Worm (Caenorhabditis elegans): ENCODE measurements around the gene ZC239.14.

ZC239.14 gene

ce11 chrII:3221730-3222129, at the start of gene ZC239.14:
TSS of gene ZC239.14 (minus strand) at chrII:3222034.
- no peak for TF ChIP-seq Y53F4B.3 (GFP tag; IDR thresholded peaks at IDR 0.05)
- TF ChIP-seq ztf-6 (GFP tag; IDR thresholded peaks at IDR 0.05): no peak
- no peak for TF ChIP-seq ccch-3 (GFP tag; optimal IDR thresholded peaks at IDR 0.05)
- TF ChIP-seq F22D6.2 (tag; optimal IDR thresholded peaks at IDR 0.05): no peak
- TF ChIP-seq madf-3 (GFP tag; IDR thresholded peaks at IDR 0.05): no peak
- TF ChIP-seq attf-3 (GFP tag; conservative IDR thresholded peaks at IDR 0.05): no peak
- no peak for TF ChIP-seq him-1 (tag; optimal IDR thresholded peaks at IDR 0.05)
- TF ChIP-seq efl-1 (GFP tag; optimal IDR thresholded peaks at IDR 0.05): no peak
- TF ChIP-seq hmg-1.2 (GFP tag; IDR thresholded peaks at IDR 0.05): no peak
- no peak for TF ChIP-seq B0035.1 (tag; optimal IDR thresholded peaks at IDR 0.05)
- no peak for TF ChIP-seq F52B5.7 (tag; optimal IDR thresholded peaks at IDR 0.05)
- no peak for TF ChIP-seq egrh-3 (GFP tag; IDR thresholded peaks at IDR 0.05)
- no peak for TF ChIP-seq tbp1 (GFP tag; optimal IDR thresholded peaks at IDR 0.05)
- no peak for TF ChIP-seq nhr-179 (tag; optimal IDR thresholded peaks at IDR 0.05)
- TF ChIP-seq T26A5.8 (tag; optimal IDR thresholded peaks at IDR 0.05): no peak
- TF ChIP-seq K11D2.4 (GFP tag; IDR thresholded peaks at IDR 0.05): no peak
- no peak for TF ChIP-seq chd-7 (tag; optimal IDR thresholded peaks at IDR 0.05)

ce11 chrII:3270598-3270997, 48.8 kb upstream of the ZC239.14 start:
- TF ChIP-seq sptf-2 (GFP tag; optimal IDR thresholded peaks at IDR 0.05): no peak
- TF ChIP-seq egl-18 (GFP tag; IDR thresholded peaks at IDR 0.05): no peak

- TF ChIP-seq pbrm-1 (GFP tag; IDR thresholded peaks at IDR 0.05): no peak
- no peak for TF ChIP-seq rcor-1 (GFP tag; IDR thresholded peaks at IDR 0.05)
- TF ChIP-seq ztf-25 (GFP tag; IDR thresholded peaks at IDR 0.05): 0 out of 2 replicates have a peak, but pooled peaks have one; percentile 38
- no peak for TF ChIP-seq C17E4.6 (GFP tag; IDR thresholded peaks at IDR 0.05)
- TF ChIP-seq cebp-2 (GFP tag; IDR thresholded peaks at IDR 0.05): no peak
- no peak for TF ChIP-seq Y67H2A.10 (GFP tag; conservative IDR thresholded peaks at IDR 0.05)
- TF ChIP-seq T26A5.8 (tag; optimal IDR thresholded peaks at IDR 0.05): no peak
- TF ChIP-seq lin-26 (GFP tag; IDR thresholded peaks at IDR 0.05): peak; percentile 80; the same call in 1 of the 2 replicates
- no peak for TF ChIP-seq F57C9.4 (tag; optimal IDR thresholded peaks at IDR 0.05)
- no peak for TF ChIP-seq sea-2 (GFP tag; IDR thresholded peaks at IDR 0.05)
- TF ChIP-seq dox-1 (GFP tag; IDR thresholded peaks at IDR 0.05): 0 out of 2 replicates have a peak, but pooled peaks have one; percentile 31
- TF ChIP-seq zim-3 (tag; optimal IDR thresholded peaks at IDR 0.05): no peak
- peak; percentile 65 for TF ChIP-seq rpc-1 (optimal IDR thresholded peaks at IDR 0.05)
- peak; percentile 78 for TF ChIP-seq rpc-1 (tag; optimal IDR thresholded peaks at IDR 0.05)
- TF ChIP-seq nhr-120 (GFP tag; IDR thresholded peaks at IDR 0.05): no peak
- TF ChIP-seq attf-3 (GFP tag; conservative IDR thresholded peaks at IDR 0.05): no peak
- no peak for TF ChIP-seq snpc-4 (GFP tag; optimal IDR thresholded peaks at IDR 0.05)
- TF ChIP-seq snpc-4 (tag; optimal IDR thresholded peaks at IDR 0.05): peak in 1 of 4 experiments; percentile 37
- TF ChIP-seq Y53G8AR.9 (GFP tag; conservative IDR thresholded peaks at IDR 0.05): peak; percentile 55; the same call in 1 of the 2 replicates
- TF ChIP-seq K11D2.4 (GFP tag; IDR thresholded peaks at IDR 0.05): no peak
- TF ChIP-seq B0019.2 (GFP tag; conservative IDR thresholded peaks at IDR 0.05): no peak
- TF ChIP-seq xnd-1 (tag; optimal IDR thresholded peaks at IDR 0.05): no peak
- TF ChIP-seq F10E7.11 (tag; optimal IDR thresholded peaks at IDR 0.05): no peak
- TF ChIP-seq gei-17 (GFP tag; optimal IDR thresholded peaks at IDR 0.05): no peak
- no peak for TF ChIP-seq hmg-20 (GFP tag; IDR thresholded peaks at IDR 0.05)
- no peak for TF ChIP-seq nfya-2 (GFP tag; IDR thresholded peaks at IDR 0.05)
- TF ChIP-seq attf-6 (GFP tag; IDR thresholded peaks at IDR 0.05): no peak
- TF ChIP-seq sdz-38 (tag; optimal IDR thresholded peaks at IDR 0.05): no peak
- TF ChIP-seq hmg-1.2 (GFP tag; IDR thresholded peaks at IDR 0.05): peak; percentile 48
- no peak for TF ChIP-seq ets-4 (GFP tag; optimal IDR thresholded peaks at IDR 0.05)
- no peak for TF ChIP-seq cebp-1 (GFP tag; IDR thresholded peaks at IDR 0.05)
- TF ChIP-seq cebp-1 (tag; optimal IDR thresholded peaks at IDR 0.05): no peak
- TF ChIP-seq athp-1 (tag; optimal IDR thresholded peaks at IDR 0.05): no peak
Measured at ce11 chrII:3267815-3268214, 46.0 kb upstream of the ZC239.14 start.
